Worm (Caenorhabditis elegans): Measurements from ENCODE around the gene bus-2.

bus-2 gene

DNA sequence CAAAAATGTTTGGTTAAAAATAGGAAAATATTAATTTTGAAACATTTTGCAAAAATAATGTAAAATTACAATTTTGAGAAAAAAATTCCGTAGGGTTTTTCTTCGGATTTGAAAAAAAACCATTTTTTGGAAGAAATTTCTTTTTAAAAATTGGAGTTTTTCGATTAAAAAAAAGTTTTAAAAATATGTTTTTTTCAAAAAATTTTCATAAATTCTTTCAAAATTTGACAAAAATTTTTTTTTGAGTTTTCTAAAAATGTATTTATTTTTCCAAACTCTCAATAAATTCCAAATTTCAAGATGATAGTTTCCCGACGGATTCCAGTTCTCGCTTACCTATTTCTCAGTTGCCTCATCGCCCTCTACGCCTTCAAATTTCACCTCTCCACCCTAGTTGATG is at the start of gene bus-2:
TSS of gene bus-2 (plus strand) at position 301 of the 400 bp plus-strand sequence.
- TF ChIP-seq W03F9.2 (tag; optimal IDR thresholded peaks at IDR 0.05), result no peak
- TF ChIP-seq dao-5 (tag; optimal IDR thresholded peaks at IDR 0.05), result no peak
- no peak for TF ChIP-seq him-1 (tag; optimal IDR thresholded peaks at IDR 0.05)

DNA sequence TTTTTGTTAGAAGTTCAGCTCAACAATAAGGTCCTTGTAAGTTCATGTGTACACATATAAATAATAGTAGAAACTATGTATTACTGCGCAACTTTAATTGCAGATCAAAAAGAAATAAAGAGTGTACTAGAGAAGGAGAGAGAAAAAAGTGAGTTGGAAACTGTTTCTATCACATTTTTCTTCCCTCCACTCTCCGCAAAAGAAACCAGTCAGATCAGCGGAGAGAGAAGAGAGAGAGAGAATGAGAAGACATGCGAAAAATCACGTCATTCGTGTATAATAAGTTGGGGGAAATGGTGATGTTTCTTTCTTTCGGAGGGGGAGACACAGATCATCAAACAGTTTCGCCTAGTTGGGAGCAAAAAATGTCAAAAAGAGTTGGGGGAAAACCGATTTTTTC is 44.4 kb upstream of the bus-2 start:
- TF ChIP-seq him-1 (tag; optimal IDR thresholded peaks at IDR 0.05) (no peak), W03F9.2 (tag; optimal IDR thresholded peaks at IDR 0.05) (no peak), dao-5 (tag; optimal IDR thresholded peaks at IDR 0.05) (no peak)

- TF ChIP-seq W03F9.2 (tag; optimal IDR thresholded peaks at IDR 0.05), result no peak
- TF ChIP-seq him-1 (tag; optimal IDR thresholded peaks at IDR 0.05), result no peak
- TF ChIP-seq dao-5 (tag; optimal IDR thresholded peaks at IDR 0.05), result no peak
Measured at ce11 chrIV:1657069-1657468, 42.6 kb upstream of the bus-2 start.

DNA sequence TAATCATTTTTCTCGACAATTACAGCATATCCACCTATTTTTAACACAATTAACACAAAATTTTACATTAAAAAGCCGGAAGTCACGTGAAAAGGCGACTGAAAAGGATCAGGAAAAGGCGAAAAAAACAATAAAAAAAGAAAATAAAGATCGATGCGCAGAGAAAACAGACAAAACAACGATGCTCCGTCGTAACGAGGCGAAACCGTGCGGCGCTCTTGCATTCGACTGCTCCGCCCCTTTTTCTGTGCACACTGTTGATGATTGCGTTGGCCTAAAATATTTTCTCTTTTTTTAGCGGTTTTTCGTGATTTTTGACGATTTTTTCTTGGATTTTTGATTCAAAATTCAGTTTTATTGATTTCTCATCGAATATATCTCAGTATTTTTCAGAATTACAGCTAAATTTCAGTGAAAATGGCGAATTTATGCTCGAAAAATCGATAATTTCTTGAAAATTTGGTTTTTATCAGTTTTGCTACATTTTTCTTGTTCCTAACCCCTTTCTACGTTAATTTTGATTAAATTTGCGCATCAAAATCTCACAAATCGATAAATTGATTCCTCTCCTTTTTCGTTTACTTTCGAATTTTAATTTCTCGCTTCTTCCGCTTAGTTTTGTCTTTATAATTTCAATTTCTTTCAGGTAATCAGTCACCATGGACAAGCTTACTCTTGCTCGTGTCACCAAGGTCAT is 40.5 kb upstream of the bus-2 start, which contains the start of gene rps-28:
TSS of gene rps-28 (plus strand) at position 647 of the 697 bp plus-strand sequence.
- peak; percentile 94 for TF ChIP-seq him-1 (tag; optimal IDR thresholded peaks at IDR 0.05)
- no peak for TF ChIP-seq dao-5 (tag; optimal IDR thresholded peaks at IDR 0.05)
- TF ChIP-seq W03F9.2 (tag; optimal IDR thresholded peaks at IDR 0.05), result peak; percentile 98

ce11 chrIV:1659978-1660377 is 39.7 kb upstream of the bus-2 start, which contains the start of gene Y41D4B.4:
Gene Y41D4B.4, plus strand, starts transcription at chrIV:1660110.
- TF ChIP-seq dao-5 (tag; optimal IDR thresholded peaks at IDR 0.05), result no peak
- no peak for TF ChIP-seq W03F9.2 (tag; optimal IDR thresholded peaks at IDR 0.05)
- no peak for TF ChIP-seq him-1 (tag; optimal IDR thresholded peaks at IDR 0.05)

- TF ChIP-seq W03F9.2 (tag; optimal IDR thresholded peaks at IDR 0.05) (no peak), dao-5 (tag; optimal IDR thresholded peaks at IDR 0.05) (no peak), him-1 (tag; optimal IDR thresholded peaks at IDR 0.05) (no peak)
Measured at ce11 chrIV:1660735-1661134, 39.0 kb upstream of the bus-2 start.

- no peak for TF ChIP-seq dao-5 (tag; optimal IDR thresholded peaks at IDR 0.05)
- TF ChIP-seq W03F9.2 (tag; optimal IDR thresholded peaks at IDR 0.05), result no peak
- TF ChIP-seq him-1 (tag; optimal IDR thresholded peaks at IDR 0.05), result no peak
Measured at ce11 chrIV:1662872-1663271, 36.8 kb upstream of the bus-2 start.

ce11 chrIV:1672398-1672797 is 27.3 kb upstream of the bus-2 start, which contains the start of gene Y41D4B.1:
Gene Y41D4B.1, plus strand, starts transcription at chrIV:1672698.
- no peak for TF ChIP-seq W03F9.2 (tag; optimal IDR thresholded peaks at IDR 0.05)
- no peak for TF ChIP-seq dao-5 (tag; optimal IDR thresholded peaks at IDR 0.05)
- no peak for TF ChIP-seq him-1 (tag; optimal IDR thresholded peaks at IDR 0.05)

DNA sequence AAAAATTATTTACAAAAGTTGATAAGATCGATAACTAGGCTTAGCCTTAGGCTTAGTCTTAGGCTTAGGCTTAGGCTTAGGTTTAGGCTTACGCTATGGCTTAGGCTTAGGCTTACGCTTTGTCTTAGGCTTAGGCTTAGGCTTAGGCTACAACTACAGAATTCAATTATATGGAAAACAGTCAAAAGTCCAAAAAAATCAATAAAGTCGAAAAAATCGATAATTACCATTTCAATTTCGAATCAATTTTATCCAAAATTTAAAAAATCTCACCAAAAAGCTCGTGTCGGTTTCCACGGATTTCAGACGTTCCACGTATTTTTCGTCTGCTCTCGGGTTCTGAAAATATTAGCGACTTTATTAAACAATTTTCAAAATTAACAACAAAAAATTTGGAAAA is 22.8 kb upstream of the bus-2 start:
- TF ChIP-seq dao-5 (tag; optimal IDR thresholded peaks at IDR 0.05) (no peak), W03F9.2 (tag; optimal IDR thresholded peaks at IDR 0.05) (no peak)

DNA sequence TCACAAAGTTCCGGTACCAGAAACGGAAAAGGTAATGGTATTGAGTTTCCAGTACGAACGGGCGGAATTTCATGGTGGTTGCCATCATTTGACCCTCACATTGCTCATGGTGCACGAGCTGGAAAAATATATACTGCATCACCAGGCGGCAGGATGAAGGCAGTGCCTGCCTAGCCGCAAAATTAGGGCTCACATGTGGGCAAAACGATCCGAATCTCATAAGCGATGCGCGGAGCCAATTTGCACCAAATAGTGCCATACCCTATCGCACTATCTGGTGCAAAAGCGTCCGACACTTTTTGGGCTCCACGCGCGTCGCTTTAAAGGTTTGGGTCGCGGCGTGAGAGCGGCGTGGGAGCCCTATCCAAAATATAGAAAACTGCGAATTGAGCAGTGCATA is 20.5 kb upstream of the bus-2 start:
- TF ChIP-seq him-1 (tag; optimal IDR thresholded peaks at IDR 0.05), result no peak
- TF ChIP-seq dao-5 (tag; optimal IDR thresholded peaks at IDR 0.05), result no peak
- TF ChIP-seq W03F9.2 (tag; optimal IDR thresholded peaks at IDR 0.05), result no peak

DNA sequence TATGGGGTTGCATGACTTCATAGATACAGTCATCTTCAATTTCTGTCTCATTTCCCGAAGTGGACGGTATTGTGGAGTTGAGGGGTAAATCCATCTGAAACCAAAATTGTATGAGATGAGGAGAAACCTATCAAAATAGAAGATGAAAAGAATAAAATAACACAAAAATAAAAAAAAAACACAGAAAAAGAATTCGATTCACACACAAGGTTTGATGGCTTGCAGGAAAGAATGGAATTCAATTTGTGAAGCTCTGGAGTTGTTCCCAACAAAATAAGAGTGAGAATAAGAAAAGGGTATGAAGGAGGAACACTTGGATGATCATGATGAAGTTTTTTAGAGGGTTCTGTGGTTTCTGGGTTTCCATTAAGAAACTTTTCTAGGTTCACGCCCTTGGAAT is 17.6 kb upstream of the bus-2 start, which contains the start of gene Y41D4B.24:
TSS of gene Y41D4B.24 (minus strand) at position 101 of the 400 bp plus-strand sequence.
- no peak for TF ChIP-seq him-1 (tag; optimal IDR thresholded peaks at IDR 0.05)
- TF ChIP-seq dao-5 (tag; optimal IDR thresholded peaks at IDR 0.05), result no peak
- TF ChIP-seq W03F9.2 (tag; optimal IDR thresholded peaks at IDR 0.05), result no peak

ce11 chrIV:1687151-1687550 is 12.5 kb upstream of the bus-2 start:
- TF ChIP-seq dao-5 (tag; optimal IDR thresholded peaks at IDR 0.05) (no peak), him-1 (tag; optimal IDR thresholded peaks at IDR 0.05) (no peak), W03F9.2 (tag; optimal IDR thresholded peaks at IDR 0.05) (no peak)

DNA sequence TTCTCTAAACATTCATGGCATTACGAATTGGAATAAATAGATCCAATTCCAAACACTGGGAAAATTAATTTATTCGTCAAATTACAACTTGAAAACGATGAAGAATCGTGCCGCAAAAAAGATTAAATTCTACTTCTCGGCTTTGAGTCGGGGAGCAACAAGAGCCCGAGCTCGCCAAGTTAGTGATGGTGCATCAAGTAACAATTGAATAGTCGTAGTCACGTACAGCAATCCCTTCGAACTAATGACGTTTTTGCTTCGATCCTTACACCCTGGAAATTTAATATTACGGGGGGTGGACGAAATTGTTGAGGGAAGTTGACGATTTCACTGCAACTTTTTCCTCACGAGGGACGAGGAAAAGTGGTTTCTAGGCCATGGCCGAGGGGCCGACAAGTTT is 8.0 kb upstream of the bus-2 start:
- TF ChIP-seq him-1 (tag; optimal IDR thresholded peaks at IDR 0.05) (no peak), dao-5 (tag; optimal IDR thresholded peaks at IDR 0.05) (no peak), W03F9.2 (tag; optimal IDR thresholded peaks at IDR 0.05) (no peak)

DNA sequence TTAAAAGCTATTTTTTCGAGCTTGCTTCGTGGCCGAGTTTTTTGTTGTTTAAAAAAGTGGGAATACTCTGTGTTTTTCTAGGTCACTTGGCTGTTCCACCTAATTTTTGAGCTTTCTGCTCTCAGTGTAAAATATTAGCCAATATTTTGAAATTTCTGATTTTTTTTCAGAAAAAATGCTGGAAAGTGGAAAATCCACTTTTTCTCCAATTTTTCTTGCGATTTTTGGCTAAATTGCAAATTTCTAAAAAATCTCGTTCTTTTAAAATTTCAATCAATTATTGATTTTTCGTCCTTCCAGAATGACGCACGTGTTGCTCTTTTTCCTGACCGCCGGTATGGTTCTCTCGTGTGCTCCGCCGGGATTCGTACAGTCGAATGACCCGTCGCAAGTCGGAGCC is 7.3 kb downstream of the bus-2 start, which contains the start of gene K08D12.4:
TSS of gene K08D12.4 (plus strand) at position 301 of the 400 bp plus-strand sequence.
- TF ChIP-seq W03F9.2 (tag; optimal IDR thresholded peaks at IDR 0.05), result no peak
- no peak for TF ChIP-seq dao-5 (tag; optimal IDR thresholded peaks at IDR 0.05)
- no peak for TF ChIP-seq him-1 (tag; optimal IDR thresholded peaks at IDR 0.05)

- TF ChIP-seq W03F9.2 (tag; optimal IDR thresholded peaks at IDR 0.05) (no peak), him-1 (tag; optimal IDR thresholded peaks at IDR 0.05) (no peak), dao-5 (tag; optimal IDR thresholded peaks at IDR 0.05) (no peak)
Measured at ce11 chrIV:1707960-1708359, 8.3 kb downstream of the bus-2 start.
